Fruit fly (Drosophila melanogaster): ENCODE results near the gene Tbc1d15-17.

DNA sequence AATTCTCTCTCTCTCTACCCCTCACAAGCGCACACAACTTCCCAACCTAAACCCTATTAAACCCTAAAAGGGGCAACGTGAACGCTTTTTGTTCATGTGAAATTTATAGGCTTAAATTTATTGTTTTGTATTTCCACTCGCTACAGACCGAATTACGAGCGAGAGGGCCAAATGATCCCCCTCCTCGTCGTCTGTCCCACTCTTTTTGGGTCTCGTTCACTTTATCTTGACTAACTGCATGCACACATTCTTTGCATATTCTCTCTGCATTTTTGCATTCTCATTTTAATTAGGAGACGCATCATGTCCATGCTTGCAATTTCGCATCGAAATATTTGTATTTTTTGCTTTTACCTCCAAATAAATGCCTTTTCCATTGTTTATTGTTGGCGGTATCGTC, 14.2 kb downstream of the Tbc1d15-17 start:
- TF ChIP-seq woc (GFP tag; optimal IDR thresholded peaks at IDR 0.05) (no peak), Hnf4 (GFP tag; optimal IDR thresholded peaks at IDR 0.05) (no peak), tai (GFP tag; optimal IDR thresholded peaks at IDR 0.05) (no peak), Abd-B (GFP tag; optimal IDR thresholded peaks at IDR 0.05) (no peak), pan (optimal IDR thresholded peaks at IDR 0.05) (no peak), Jra (GFP tag; optimal IDR thresholded peaks at IDR 0.05) (no peak)
